Worm (Caenorhabditis elegans): Measurements from ENCODE around the gene mon-2.

- TF ChIP-seq ama-1 (optimal IDR thresholded peaks at IDR 0.05), result no peak
- no peak for TF ChIP-seq F16B12.6 (tag; optimal IDR thresholded peaks at IDR 0.05)
- TF ChIP-seq mep-1 (tag; optimal IDR thresholded peaks at IDR 0.05), result no peak
- TF ChIP-seq lir-3 (tag; optimal IDR thresholded peaks at IDR 0.05; ENCODE audit: poor library complexity), result no peak
- no peak for TF ChIP-seq unc-98 (GFP tag; IDR thresholded peaks at IDR 0.05)
- no peak for TF ChIP-seq unc-62 (GFP tag; optimal IDR thresholded peaks at IDR 0.05)
- no peak for TF ChIP-seq mdl-1 (tag; optimal IDR thresholded peaks at IDR 0.05)
- TF ChIP-seq dsc-1 (tag; optimal IDR thresholded peaks at IDR 0.05), result no peak
- no peak for TF ChIP-seq snpc-4 (tag; optimal IDR thresholded peaks at IDR 0.05)
Measured at ce11 chrIV:12061229-12061628, 35.4 kb upstream of the mon-2 start, which contains the start of gene K08E4.8.
